Comparison of ENCODE assay signal across 5 worm cellular contexts in genomic region chrII:4510684-4511083, ce11.
TF ChIP-seq lines count a peak whose summit lies in the region.

No protein-coding gene starts in this region.

TF ChIP-seq in whole organism, L1 larva, 84 proteins besides CTCF, POLR2A, EP300 and RAD21:
- TF ChIP-seq blmp-1 (tag; optimal IDR thresholded peaks at IDR 0.05; lab: Kevin White, UChicago) (peak; percentile 87), lin-14 (GFP tag; optimal IDR thresholded peaks at IDR 0.05; lab: Kevin White, UChicago) (peak; percentile 9), ceh-8 (GFP tag; optimal IDR thresholded peaks at IDR 0.05; lab: Kevin White, UChicago) (no peak)
TF ChIP-seq in whole organism, L1 larva: peak in this region for 2.

TF ChIP-seq in whole organism, L2 larva, 48 proteins besides CTCF, POLR2A, EP300 and RAD21:
- TF ChIP-seq blmp-1 (tag; optimal IDR thresholded peaks at IDR 0.05; lab: Kevin White, UChicago; ENCODE audit: insufficient read depth) (peak; percentile 12), nhr-129 (tag; optimal IDR thresholded peaks at IDR 0.05; lab: Kevin White, UChicago) (no peak), C34F6.9 (tag; optimal IDR thresholded peaks at IDR 0.05; lab: Kevin White, UChicago) (no peak), sma-9 (GFP tag; optimal IDR thresholded peaks at IDR 0.05; lab: Kevin White, UChicago) (no peak), sma-9 (tag; optimal IDR thresholded peaks at IDR 0.05; lab: Kevin White, UChicago) (no peak), unc-39 (tag; optimal IDR thresholded peaks at IDR 0.05; lab: Kevin White, UChicago) (no peak), ZK546.5 (tag; optimal IDR thresholded peaks at IDR 0.05; lab: Kevin White, UChicago) (no peak), elt-1 (tag; optimal IDR thresholded peaks at IDR 0.05; lab: Kevin White, UChicago) (no peak), nhr-21 (tag; optimal IDR thresholded peaks at IDR 0.05; lab: Kevin White, UChicago) (no peak)

TF ChIP-seq in whole organism, L3 larva, 47 proteins besides CTCF, POLR2A, EP300 and RAD21:
- peak; percentile 7 for TF ChIP-seq nhr-23 (tag; optimal IDR thresholded peaks at IDR 0.05; lab: Kevin White, UChicago)
- TF ChIP-seq nhr-11 (tag; optimal IDR thresholded peaks at IDR 0.05; lab: Kevin White, UChicago) = no peak

TF ChIP-seq in whole organism, late embryonic, 69 proteins besides CTCF, POLR2A, EP300 and RAD21:
- TF ChIP-seq ceh-6 (GFP tag; optimal IDR thresholded peaks at IDR 0.05; lab: Kevin White, UChicago) (no peak), ceh-14 (tag; optimal IDR thresholded peaks at IDR 0.05; lab: Kevin White, UChicago) (no peak), ref-2 (tag; optimal IDR thresholded peaks at IDR 0.05; lab: Kevin White, UChicago) (peak; percentile 1), syd-9 (tag; optimal IDR thresholded peaks at IDR 0.05; lab: Kevin White, UChicago) (no peak)

TF ChIP-seq in whole organism, mixed stage, embryonic, 35 proteins besides CTCF, POLR2A, EP300 and RAD21:
- TF ChIP-seq elt-3 (tag; optimal IDR thresholded peaks at IDR 0.05; lab: Kevin White, UChicago) (no peak), blmp-1 (tag; optimal IDR thresholded peaks at IDR 0.05; lab: Kevin White, UChicago) (peak; percentile 66), M03D4.4 (tag; optimal IDR thresholded peaks at IDR 0.05; lab: Kevin White, UChicago) (no peak), snpc-4 (tag; optimal IDR thresholded peaks at IDR 0.05; lab: Kevin White, UChicago) (no peak)
